Worm (Caenorhabditis elegans) whole organism, early embryonic: Measurements from ENCODE around the gene pat-3.

Experiments
- B0310.2 ChIP-seq: sonication (generic microtip); optimal IDR thresholded peaks from 2 replicates; lab custom pipeline; 2016; ENCODE audit warnings: mild to moderate bottlenecking, missing genetic modification characterization, missing compliant biosample characterization
- F13C5.2 ChIP-seq: sonication (generic microtip); optimal IDR thresholded peaks from 2 replicates; lab custom pipeline; 2017; ENCODE audit warnings: mild to moderate bottlenecking, missing genetic modification characterization, inconsistent platforms, missing compliant biosample characterization
- aly-1 ChIP-seq: sonication (generic microtip); optimal IDR thresholded peaks from 2 replicates; lab custom pipeline; 2016; ENCODE audit warnings: missing genetic modification characterization, missing compliant biosample characterization
- ama-1 ChIP-seq: fragments of 150-350 bp; optimal IDR thresholded peaks from 2 replicates; lab custom pipeline; 2014
- ceh-13 ChIP-seq: fragments of 200-800 bp; sonication (Bioruptor generic); optimal IDR thresholded peaks from 2 replicates; lab custom pipeline; 2018; ENCODE audit warnings: mild to moderate bottlenecking, missing genetic modification characterization, missing compliant biosample characterization
- ceh-36 ChIP-seq: sonication (generic microtip); optimal IDR thresholded peaks from 2 replicates; lab custom pipeline; 2016; ENCODE audit warnings: missing genetic modification characterization, inconsistent platforms, missing compliant biosample characterization
- flt-1 ChIP-seq: fragments of 200-800 bp; sonication (Bioruptor generic); IDR thresholded peaks from 2 replicates; pipeline ENCODE4 v1.3.6; 2022; ENCODE audit warnings: missing genetic modification characterization, missing compliant biosample characterization
- hmbx-1 ChIP-seq: sonication (generic microtip); optimal IDR thresholded peaks from 2 replicates; lab custom pipeline; 2016; ENCODE audit warnings: mild to moderate bottlenecking, missing genetic modification characterization, missing compliant biosample characterization
- hmg-4 ChIP-seq: fragments of 200-800 bp; sonication (Bioruptor generic); optimal IDR thresholded peaks from 2 replicates; lab custom pipeline; 2018; ENCODE audit warnings: mild to moderate bottlenecking, missing genetic modification characterization, missing compliant biosample characterization
- hnd-1 ChIP-seq: sonication (generic microtip); optimal IDR thresholded peaks from 2 replicates; lab custom pipeline; 2016; ENCODE audit warnings: missing genetic modification characterization, missing compliant biosample characterization
- pes-1 ChIP-seq: fragments of 200-800 bp; sonication (Bioruptor generic); IDR thresholded peaks from 2 replicates; pipeline ENCODE4 v1.3.6; 2022; ENCODE audit warnings: missing genetic modification reagents, missing genetic modification characterization, missing compliant biosample characterization
- sea-1 ChIP-seq: fragments of 200-800 bp; sonication (Bioruptor generic); conservative IDR thresholded peaks from 2 replicates; pipeline ENCODE4 v1.3.6; 2022; ENCODE audit warnings: missing genetic modification characterization, missing compliant biosample characterization
- tbx-37 ChIP-seq: fragments of 200-800 bp; sonication (Bioruptor generic); conservative IDR thresholded peaks from 2 replicates; pipeline ENCODE4 v1.3.6; 2022; ENCODE audit warnings: missing genetic modification reagents, missing genetic modification characterization, missing compliant biosample characterization
- tra-4 ChIP-seq: sonication (generic microtip); optimal IDR thresholded peaks from 2 replicates; lab custom pipeline; 2017; ENCODE audit warnings: missing genetic modification characterization, missing compliant biosample characterization

DNA sequence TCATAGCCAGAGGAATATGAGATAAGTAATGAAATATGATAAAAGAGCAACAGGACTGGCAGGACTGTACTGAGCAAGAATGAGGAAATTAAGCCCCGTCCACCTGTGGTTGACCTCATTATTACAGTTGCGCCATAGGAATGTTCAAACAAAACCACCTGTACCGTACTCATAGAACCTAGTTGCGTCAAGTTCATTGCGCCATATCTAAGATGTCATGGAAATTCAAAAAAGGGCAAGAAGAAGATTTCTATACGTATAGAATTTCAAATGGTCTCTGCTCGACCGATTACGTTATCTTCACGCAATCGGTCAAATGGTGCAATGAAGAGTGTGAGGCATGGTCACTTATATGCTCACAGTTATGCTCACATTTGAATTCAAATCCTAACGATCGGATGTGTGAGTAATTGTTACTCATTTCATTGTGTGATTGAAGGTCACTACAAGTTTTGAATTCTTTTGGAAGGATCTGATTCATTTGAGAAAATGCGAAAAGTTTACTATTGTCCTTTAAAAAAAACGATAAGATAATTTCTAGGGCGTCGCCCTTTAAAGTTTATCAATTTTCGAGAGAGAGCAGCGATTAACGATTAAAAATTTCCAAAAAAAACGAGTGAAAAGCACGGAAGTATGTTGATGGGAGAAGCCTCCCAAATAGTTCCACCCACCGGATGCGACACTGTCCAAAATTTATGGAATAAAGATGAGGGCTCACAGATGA lies 42.0 kb downstream of the pat-3 start:
- TF ChIP-seq ama-1 (lab: Kevin White, UChicago) (no peak), hmbx-1 (tag; lab: Kevin White, UChicago) (no peak), B0310.2 (tag; lab: Kevin White, UChicago) (no peak), F13C5.2 (tag; lab: Kevin White, UChicago) (no peak), flt-1 (no peak), hnd-1 (no peak), hmg-4 (GFP tag; lab: Kevin White, UChicago) (no peak), ceh-36 (tag; lab: Kevin White, UChicago) (no peak), aly-1 (no peak), tbx-37 (GFP tag; lab: Robert Waterston, UW) (no peak), pes-1 (GFP tag; lab: Robert Waterston, UW) (no peak), ceh-13 (GFP tag; lab: Kevin White, UChicago) (no peak), sea-1 (no peak), tra-4 (tag; lab: Kevin White, UChicago) (no peak)
